Fruit fly (Drosophila melanogaster) whole organism, adult: ENCODE data around the gene mRpL40.

Experiments
- CG14711 ChIP-seq: fragments of 200-800 bp; sonication (Bioruptor generic); optimal IDR thresholded peaks from 2 replicates; lab custom pipeline; 2018; ENCODE audit warnings: missing biosample characterization, mild to moderate bottlenecking, missing genetic modification characterization, moderate library complexity
- CG1620 ChIP-seq: fragments of 200-800 bp; sonication (Bioruptor generic); optimal IDR thresholded peaks from 2 replicates; lab custom pipeline; 2016; ENCODE audit warnings: missing biosample characterization, missing genetic modification characterization
- CG7045 ChIP-seq: fragments of 200-800 bp; sonication (Bioruptor generic); optimal IDR thresholded peaks from 2 replicates; lab custom pipeline; 2017; ENCODE audit warnings: missing biosample characterization, mild to moderate bottlenecking, missing genetic modification characterization
- CG7101 ChIP-seq: fragments of 200-800 bp; sonication (Bioruptor generic); optimal IDR thresholded peaks from 2 replicates; lab custom pipeline; 2018; ENCODE audit warnings: missing biosample characterization, mild to moderate bottlenecking, missing genetic modification characterization, moderate library complexity
- Hr96 ChIP-seq: fragments of 200-800 bp; sonication (Bioruptor generic); optimal IDR thresholded peaks from 2 replicates; lab custom pipeline; 2016; ENCODE audit warnings: missing biosample characterization, missing genetic modification characterization
- Mnt ChIP-seq: fragments of 200-800 bp; sonication (Bioruptor generic); optimal IDR thresholded peaks from 2 replicates; lab custom pipeline; 2016; ENCODE audit warnings: missing biosample characterization, mild to moderate bottlenecking, missing genetic modification characterization
- tj ChIP-seq: fragments of 200-800 bp; sonication (Bioruptor generic); optimal IDR thresholded peaks from 3 replicates; lab custom pipeline; 2017; ENCODE audit warnings: missing biosample characterization, mild to moderate bottlenecking, missing genetic modification characterization, moderate library complexity

DNA sequence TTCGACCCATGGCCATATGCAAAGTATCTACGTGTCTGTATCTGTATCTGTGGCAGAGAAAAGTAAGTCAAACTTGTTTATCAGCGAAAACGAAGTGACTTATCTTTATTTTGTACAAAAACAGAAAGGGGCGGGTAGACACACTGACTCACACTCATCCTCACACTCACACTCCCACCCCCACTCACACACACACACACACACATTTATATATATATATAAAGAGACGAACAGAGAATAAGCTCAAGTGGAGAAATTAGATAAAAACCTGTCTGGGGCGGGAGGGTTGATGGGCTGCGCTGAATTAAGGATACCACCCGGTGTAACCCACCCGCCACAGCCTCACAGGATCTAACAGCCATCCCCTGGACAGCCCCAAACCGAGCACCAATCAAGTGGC, 36.9 kb upstream of the mRpL40 start:
- TF ChIP-seq CG7101 (tag; lab: Kevin White, UChicago) (no peak), Mnt (GFP tag; lab: Kevin White, UChicago) (no peak), tj (GFP tag; lab: Kevin White, UChicago) (no peak), CG14711 (tag; lab: Kevin White, UChicago) (no peak), Hr96 (GFP tag; lab: Kevin White, UChicago) (no peak), CG7045 (GFP tag; lab: Kevin White, UChicago) (no peak), CG1620 (GFP tag; lab: Kevin White, UChicago) (no peak)
